Worm (Caenorhabditis elegans) whole organism, young adult: ENCODE results near the gene K12H6.2.

Source experiments
- F10E7.11 ChIP-seq: sonication (generic microtip); optimal IDR thresholded peaks from 2 replicates; lab custom pipeline; 2017; ENCODE audit warnings: mild to moderate bottlenecking, missing genetic modification characterization, moderate library complexity, missing compliant biosample characterization
- cebp-2 ChIP-seq: fragments of 200-800 bp; sonication (Bioruptor generic); IDR thresholded peaks from 2 replicates; pipeline ENCODE4 v1.3.6; 2022; ENCODE audit warnings: missing genetic modification characterization, missing compliant biosample characterization
- egl-44 ChIP-seq: fragments of 200-800 bp; sonication (Bioruptor generic); IDR thresholded peaks from 2 replicates; pipeline ENCODE4 v1.3.6; 2022; ENCODE audit warnings: missing genetic modification reagents, missing genetic modification characterization, missing compliant biosample characterization

DNA sequence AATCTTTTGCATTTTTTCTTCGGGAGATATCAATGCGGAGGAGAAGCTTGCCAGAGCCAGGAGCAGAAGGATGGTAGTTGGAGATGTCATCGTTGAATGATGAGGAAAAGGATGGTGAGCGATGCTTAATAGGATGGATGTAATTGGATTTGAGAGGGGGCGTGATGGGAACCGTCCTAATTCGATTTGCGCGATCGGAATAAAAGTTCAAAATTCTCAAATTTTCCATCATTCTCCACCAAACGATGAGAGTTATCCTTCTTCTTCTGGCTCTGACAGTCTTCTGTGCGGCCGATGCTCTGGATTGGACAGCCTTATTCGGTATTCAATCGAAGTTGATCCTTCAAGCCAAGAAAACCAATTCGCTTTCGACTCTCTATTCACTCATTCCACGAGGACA lies 8.8 kb upstream of the K12H6.2 start, which contains the start of the genes K12H6.4 and K12H6.9:
- TF ChIP-seq F10E7.11 (no peak), cebp-2 (GFP tag; lab: Robert Waterston, UW) (no peak), egl-44 (no peak)
